Worm (Caenorhabditis elegans): ENCODE results near the gene clec-125.

Gene clec-125

ce11 chrII:3482231-3482630 lies 33.6 kb upstream of the clec-125 start, which contains the start of gene smu-2 (continued):
- TF ChIP-seq fkh-3 (tag; optimal IDR thresholded peaks at IDR 0.05) (no peak), F23B12.7 (tag; optimal IDR thresholded peaks at IDR 0.05; ENCODE audit: insufficient read depth) (no peak), Y53F4B.3 (GFP tag; IDR thresholded peaks at IDR 0.05) (no peak), nhr-27 (tag; optimal IDR thresholded peaks at IDR 0.05) (no peak), lin-26 (GFP tag; IDR thresholded peaks at IDR 0.05) (0 out of 2 replicates have a peak, but pooled peaks have one; percentile 34), nfya-1 (tag; optimal IDR thresholded peaks at IDR 0.05; ENCODE audit: borderline replicate concordance, insufficient read depth) (no peak), ceh-58 (GFP tag; IDR thresholded peaks at IDR 0.05) (no peak), lin-54 (GFP tag; optimal IDR thresholded peaks at IDR 0.05) (no peak), snpc-1.1 (tag; optimal IDR thresholded peaks at IDR 0.05; ENCODE audit: insufficient read depth) (no peak), B0019.2 (GFP tag; conservative IDR thresholded peaks at IDR 0.05) (no peak), F33H1.4 (GFP tag; IDR thresholded peaks at IDR 0.05) (no peak; the same call in none of the 2 replicates), B0261.1 (tag; optimal IDR thresholded peaks at IDR 0.05) (peak; percentile 1), Y53G8AR.9 (GFP tag; conservative IDR thresholded peaks at IDR 0.05) (no peak), ZK185.1 (tag; optimal IDR thresholded peaks at IDR 0.05; ENCODE audit: poor library complexity, severe bottlenecking) (no peak), B0336.3 (GFP tag; IDR thresholded peaks at IDR 0.05) (no peak), B0035.1 (tag; optimal IDR thresholded peaks at IDR 0.05) (no peak), ztf-28 (GFP tag; IDR thresholded peaks at IDR 0.05) (no peak), F57A8.1 (GFP tag; optimal IDR thresholded peaks at IDR 0.05) (no peak), Y79H2A.3 (GFP tag; conservative IDR thresholded peaks at IDR 0.05) (no peak), tbp1 (GFP tag; optimal IDR thresholded peaks at IDR 0.05) (peak; percentile 44), dpff-1 (tag; optimal IDR thresholded peaks at IDR 0.05) (no peak), madf-6 (GFP tag; IDR thresholded peaks at IDR 0.05) (peak; percentile 56), K11D2.4 (GFP tag; IDR thresholded peaks at IDR 0.05) (no peak), attf-5 (GFP tag; optimal IDR thresholded peaks at IDR 0.05) (peak; percentile 80), F55B11.4 (tag; optimal IDR thresholded peaks at IDR 0.05; ENCODE audit: borderline replicate concordance, insufficient read depth) (no peak), nhr-80 (tag; optimal IDR thresholded peaks at IDR 0.05) (no peak), hlh-12 (tag; optimal IDR thresholded peaks at IDR 0.05) (no peak), let-607 (tag; optimal IDR thresholded peaks at IDR 0.05) (peak in 1 of 2 experiments; percentile 18), tbx-9 (tag; optimal IDR thresholded peaks at IDR 0.05; ENCODE audit: borderline replicate concordance) (no peak), unc-62 (GFP tag; optimal IDR thresholded peaks at IDR 0.05) (no peak), athp-1 (tag; optimal IDR thresholded peaks at IDR 0.05) (peak; percentile 70), lir-1 (GFP tag; conservative IDR thresholded peaks at IDR 0.05) (no peak), mel-28 (tag; optimal IDR thresholded peaks at IDR 0.05; ENCODE audit: borderline replicate concordance) (no peak), egl-18 (GFP tag; IDR thresholded peaks at IDR 0.05) (no peak), lin-40 (tag; optimal IDR thresholded peaks at IDR 0.05) (no peak), snpc-4 (GFP tag; optimal IDR thresholded peaks at IDR 0.05) (no peak), snpc-4 (tag; optimal IDR thresholded peaks at IDR 0.05) (peak in 1 of 4 experiments; percentile 23), madf-10 (tag; optimal IDR thresholded peaks at IDR 0.05) (no peak), repo-1 (tag; optimal IDR thresholded peaks at IDR 0.05) (no peak), rcor-1 (GFP tag; IDR thresholded peaks at IDR 0.05) (peak; percentile 35; the same call in 1 of the 2 replicates), atf-7 (tag; optimal IDR thresholded peaks at IDR 0.05) (no peak), aptf-2 (GFP tag; conservative IDR thresholded peaks at IDR 0.05) (peak; percentile 66; the same call in 1 of the 2 replicates), lag-1 (GFP tag; IDR thresholded peaks at IDR 0.05) (no peak), egl-44 (GFP tag; IDR thresholded peaks at IDR 0.05) (no peak), lsl-1 (GFP tag; optimal IDR thresholded peaks at IDR 0.05) (peak; percentile 50), ztf-22 (GFP tag; optimal IDR thresholded peaks at IDR 0.05) (no peak), ama-1 (optimal IDR thresholded peaks at IDR 0.05) (no peak), ama-1 (GFP tag; optimal IDR thresholded peaks at IDR 0.05) (no peak)
